Worm (Caenorhabditis elegans) whole organism, late embryonic: ENCODE measurements around the gene col-102.

Experiments
- C08G9.2 ChIP-seq: sonication (generic microtip); optimal IDR thresholded peaks from 2 replicates; lab custom pipeline; 2016; ENCODE audit warnings: mild to moderate bottlenecking, missing genetic modification characterization, moderate library complexity, missing compliant biosample characterization
- ama-1 ChIP-seq: fragments of 150-350 bp; optimal IDR thresholded peaks from 2 replicates; lab custom pipeline; 2014
- ceh-18 ChIP-seq: sonication (generic microtip); optimal IDR thresholded peaks from 2 replicates; lab custom pipeline; 2016; ENCODE audit warnings: missing genetic modification characterization, missing compliant biosample characterization
- ceh-48 ChIP-seq: sonication (generic microtip); optimal IDR thresholded peaks from 2 replicates; lab custom pipeline; 2016; ENCODE audit warnings: missing genetic modification characterization, inconsistent platforms, missing compliant biosample characterization
- ceh-6 ChIP-seq: fragments of 200-800 bp; sonication (Bioruptor generic); optimal IDR thresholded peaks from 2 replicates; lab custom pipeline; 2018; ENCODE audit warnings: mild to moderate bottlenecking, missing genetic modification characterization, missing compliant biosample characterization
- dve-1 ChIP-seq: sonication (generic microtip); optimal IDR thresholded peaks from 2 replicates; lab custom pipeline; 2017; ENCODE audit warnings: antibody characterized with exemption, mild to moderate bottlenecking, missing genetic modification characterization, missing compliant biosample characterization
- elt-2 ChIP-seq: sonication (generic microtip); optimal IDR thresholded peaks from 2 replicates; lab custom pipeline; 2016; ENCODE audit warnings: missing genetic modification reagents, missing genetic modification characterization, missing compliant biosample characterization
- nhr-232 ChIP-seq: sonication (generic microtip); optimal IDR thresholded peaks from 2 replicates; lab custom pipeline; 2016; ENCODE audit warnings: missing genetic modification characterization, missing compliant biosample characterization
- ttx-3 ChIP-seq: sonication (generic microtip); optimal IDR thresholded peaks from 2 replicates; lab custom pipeline; 2016; ENCODE audit warnings: missing genetic modification reagents, missing genetic modification characterization, missing compliant biosample characterization

DNA sequence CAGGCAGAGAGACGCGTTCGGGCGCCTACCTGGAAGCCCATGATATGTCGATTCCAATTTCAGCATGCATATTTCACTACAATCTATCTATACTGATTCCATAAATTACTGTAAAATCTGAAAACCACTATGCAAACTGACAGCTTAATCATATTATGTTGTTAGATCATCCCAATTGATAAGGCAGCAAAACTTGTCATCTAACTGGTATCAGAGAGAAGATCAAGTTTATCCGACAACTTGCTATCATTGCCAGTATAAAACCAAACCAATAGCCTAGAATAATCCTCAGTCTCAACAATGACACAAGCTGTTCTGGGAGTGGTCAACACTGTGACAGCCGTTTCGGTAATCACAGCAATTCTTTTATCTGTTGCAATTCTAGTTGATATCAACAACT lies at the start of gene col-102:
- TF ChIP-seq C08G9.2 (tag; lab: Kevin White, UChicago) (no peak), ttx-3 (no peak), ama-1 (lab: Kevin White, UChicago) (no peak), ceh-18 (no peak), nhr-232 (tag; lab: Kevin White, UChicago) (no peak), ceh-6 (no peak), elt-2 (tag; lab: Kevin White, UChicago) (no peak), ceh-48 (tag; lab: Kevin White, UChicago) (no peak), dve-1 (tag; lab: Kevin White, UChicago) (no peak)
